Fruit fly (Drosophila melanogaster): ENCODE measurements around the gene aust.

aust gene

DNA sequence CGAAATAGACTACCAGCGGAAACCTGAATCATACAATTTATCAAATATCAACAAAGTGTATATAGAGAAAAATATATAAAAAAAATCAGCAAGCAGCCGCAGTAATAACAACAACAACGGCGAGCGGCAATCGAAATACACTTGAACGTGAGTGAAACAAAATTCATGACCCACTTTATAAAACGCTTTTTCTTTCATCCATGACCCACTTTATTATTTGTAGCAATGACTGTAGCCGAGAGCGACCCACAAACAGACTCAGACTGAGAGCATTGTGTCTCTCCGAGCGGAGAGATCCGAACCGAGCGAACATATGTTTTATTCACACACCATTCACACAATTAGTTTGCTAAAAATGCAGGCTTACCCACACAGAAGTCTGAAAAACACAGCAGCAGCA, 21.1 kb downstream of the aust start:
- no peak for TF ChIP-seq CG6791 (GFP tag; IDR thresholded peaks at IDR 0.05; ENCODE audit: partially characterized antibody)
- TF ChIP-seq vvl (GFP tag; IDR thresholded peaks at IDR 0.05), result peak; percentile 29; the same call in 1 of the 2 replicates
- TF ChIP-seq fd96Cb (tag; optimal IDR thresholded peaks at IDR 0.05), result no peak
- peak; percentile 48 to 55 for TF ChIP-seq Trl (optimal IDR thresholded peaks at IDR 0.05)
- no peak for TF ChIP-seq Trl (GFP tag; optimal IDR thresholded peaks at IDR 0.05)
- no peak for TF ChIP-seq CG11456 (GFP tag; IDR thresholded peaks at IDR 0.05)
- TF ChIP-seq fu2 (GFP tag; optimal IDR thresholded peaks at IDR 0.05), result no peak
- TF ChIP-seq HLH54F (GFP tag; optimal IDR thresholded peaks at IDR 0.05), result no peak
- peak; percentile 1 for TF ChIP-seq Hr3 (GFP tag; optimal IDR thresholded peaks at IDR 0.05)
- TF ChIP-seq Tbp (GFP tag; optimal IDR thresholded peaks at IDR 0.05), result no peak
- TF ChIP-seq ftz-f1 (GFP tag; optimal IDR thresholded peaks at IDR 0.05), result peak; percentile 44
- no peak for TF ChIP-seq CG1529 (GFP tag; optimal IDR thresholded peaks at IDR 0.05)
- TF ChIP-seq CG10366 (GFP tag; IDR thresholded peaks at IDR 0.05), result no peak
- no peak for TF ChIP-seq CG3407 (GFP tag; optimal IDR thresholded peaks at IDR 0.05)
- no peak for TF ChIP-seq CrebB (tag; optimal IDR thresholded peaks at IDR 0.05)
- no peak for TF ChIP-seq phol (tag; optimal IDR thresholded peaks at IDR 0.05)
- TF ChIP-seq CG14710 (tag; optimal IDR thresholded peaks at IDR 0.05), result no peak
- no peak for TF ChIP-seq Nf-YB (GFP tag; optimal IDR thresholded peaks at IDR 0.05)
- no peak for TF ChIP-seq cas (GFP tag; IDR thresholded peaks at IDR 0.05)
- no peak for TF ChIP-seq CG10654 (GFP tag; optimal IDR thresholded peaks at IDR 0.05)
- TF ChIP-seq Taf1 (GFP tag; IDR thresholded peaks at IDR 0.05), result no peak
- TF ChIP-seq dpn (GFP tag; optimal IDR thresholded peaks at IDR 0.05), result no peak
- peak; percentile 57 for TF ChIP-seq Blimp-1 (GFP tag; optimal IDR thresholded peaks at IDR 0.05)
- TF ChIP-seq MESR4 (GFP tag; optimal IDR thresholded peaks at IDR 0.05), result no peak
- TF ChIP-seq Atf-2 (GFP tag; optimal IDR thresholded peaks at IDR 0.05), result no peak
- TF ChIP-seq rib (GFP tag; IDR thresholded peaks at IDR 0.05), result 0 out of 2 replicates have a peak, but pooled peaks have one; percentile 28
- no peak for TF ChIP-seq CG8388 (GFP tag; optimal IDR thresholded peaks at IDR 0.05)
- TF ChIP-seq CG16779 (GFP tag; IDR thresholded peaks at IDR 0.05), result no peak
- TF ChIP-seq CG11696 (GFP tag; IDR thresholded peaks at IDR 0.05), result no peak
- TF ChIP-seq CG18764 (GFP tag; optimal IDR thresholded peaks at IDR 0.05), result no peak
- no peak for TF ChIP-seq ab (GFP tag; optimal IDR thresholded peaks at IDR 0.05)
- TF ChIP-seq CG12942 (GFP tag; optimal IDR thresholded peaks at IDR 0.05), result no peak
- TF ChIP-seq hb (GFP tag; IDR thresholded peaks at IDR 0.05; ENCODE audit: partially characterized antibody), result no peak
- TF ChIP-seq dmrt11E (tag; optimal IDR thresholded peaks at IDR 0.05), result no peak
- no peak for TF ChIP-seq CG12104 (GFP tag; optimal IDR thresholded peaks at IDR 0.05)
- TF ChIP-seq h (optimal IDR thresholded peaks at IDR 0.05), result no peak
- TF ChIP-seq CG10431 (GFP tag; optimal IDR thresholded peaks at IDR 0.05), result no peak
- no peak for TF ChIP-seq CG6813 (GFP tag; optimal IDR thresholded peaks at IDR 0.05)
- TF ChIP-seq Hey (tag; optimal IDR thresholded peaks at IDR 0.05), result no peak
- no peak for TF ChIP-seq jumu (GFP tag; optimal IDR thresholded peaks at IDR 0.05)
- TF ChIP-seq jing (GFP tag; optimal IDR thresholded peaks at IDR 0.05), result no peak
- TF ChIP-seq CG4854 (GFP tag; optimal IDR thresholded peaks at IDR 0.05), result no peak
- no peak for TF ChIP-seq gsb (GFP tag; IDR thresholded peaks at IDR 0.05)
- TF ChIP-seq ato (GFP tag; IDR thresholded peaks at IDR 0.05; ENCODE audit: partially characterized antibody), result no peak
- no peak for TF ChIP-seq CG14667 (GFP tag; IDR thresholded peaks at IDR 0.05)
- TF ChIP-seq CG13894 (tag; optimal IDR thresholded peaks at IDR 0.05), result no peak
- no peak for TF ChIP-seq CG11085 (GFP tag; IDR thresholded peaks at IDR 0.05)
- no peak for TF ChIP-seq CG11695 (GFP tag; IDR thresholded peaks at IDR 0.05)
- no peak for TF ChIP-seq CG10209 (GFP tag; optimal IDR thresholded peaks at IDR 0.05)
- TF ChIP-seq ATbp (GFP tag; optimal IDR thresholded peaks at IDR 0.05), result no peak
- TF ChIP-seq CG1024 (GFP tag; IDR thresholded peaks at IDR 0.05), result no peak
- no peak for TF ChIP-seq Ets97D (GFP tag; optimal IDR thresholded peaks at IDR 0.05)
- no peak for TF ChIP-seq CG8089 (GFP tag; optimal IDR thresholded peaks at IDR 0.05)

All from whole organism, embryonic.